Fruit fly (Drosophila melanogaster) whole organism: ENCODE results near the gene CG1428.

Experiments
- Dll ChIP-seq: fragments of >200 bp; optimal IDR thresholded peaks from 2 replicates; lab custom pipeline; 2017
- pan ChIP-seq: fragments of >200 bp; optimal IDR thresholded peaks from 2 replicates; lab custom pipeline; 2017
- usp ChIP-seq: fragments of >200 bp; optimal IDR thresholded peaks from 2 replicates; lab custom pipeline; 2017; ENCODE audit warnings: missing biosample characterization, missing genetic modification characterization, mixed read lengths

dm6 chr2L:21877006-21877405 lies 29.1 kb upstream of the CG1428 start:
- TF ChIP-seq pan (lab: Kevin White, UChicago) (no peak), Dll (no peak), usp (GFP tag; lab: Kevin White, UChicago) (no peak)
